Worm (Caenorhabditis elegans) whole organism, L4 larva: ENCODE data around the gene T10G3.1.

ENCODE experiments used
- F10B5.3 ChIP-seq: sonication (generic microtip); optimal IDR thresholded peaks from 2 replicates; lab custom pipeline; 2016; ENCODE audit warnings: mild to moderate bottlenecking, missing genetic modification characterization, missing compliant biosample characterization
- F37D6.2 ChIP-seq: sonication (generic microtip); optimal IDR thresholded peaks from 2 replicates; lab custom pipeline; 2016; ENCODE audit warnings: mild to moderate bottlenecking, missing genetic modification characterization, missing compliant biosample characterization
- F49E8.2 ChIP-seq: sonication (generic microtip); optimal IDR thresholded peaks from 2 replicates; lab custom pipeline; 2016; ENCODE audit warnings: missing compliant biosample characterization, mild to moderate bottlenecking, missing genetic modification characterization, borderline replicate concordance
- Y105C5A.15 ChIP-seq: fragments of 200-800 bp; sonication (Bioruptor generic); IDR thresholded peaks from 2 replicates; pipeline ENCODE4 v1.3.6; 2022; ENCODE audit warnings: missing genetic modification characterization, missing compliant biosample characterization
- Y48G9A.11 ChIP-seq: fragments of 200-800 bp; sonication (Bioruptor generic); IDR thresholded peaks from 2 replicates; pipeline ENCODE4 v1.3.6; 2022; ENCODE audit warnings: missing genetic modification reagents, missing genetic modification characterization, missing compliant biosample characterization
- Y5F2A.4 ChIP-seq: fragments of 200-800 bp; sonication (Bioruptor generic); optimal IDR thresholded peaks from 2 replicates; lab custom pipeline; 2018; ENCODE audit warnings: mild to moderate bottlenecking, missing genetic modification characterization, missing compliant biosample characterization
- Y75B8A.6 ChIP-seq: fragments of 200-800 bp; sonication (Bioruptor generic); IDR thresholded peaks from 2 replicates; pipeline ENCODE4 v1.3.6; 2022; ENCODE audit warnings: missing genetic modification reagents, missing genetic modification characterization, missing compliant biosample characterization
- aha-1 ChIP-seq: fragments of 150-350 bp; peaks from one replicate; lab custom pipeline; 2014; ENCODE audit warnings: missing biosample characterization, missing genetic modification characterization
- aly-2 ChIP-seq: sonication (generic microtip); optimal IDR thresholded peaks from 2 replicates; lab custom pipeline; 2018; ENCODE audit warnings: missing biosample characterization, missing genetic modification characterization
- arid-1 ChIP-seq: fragments of 200-800 bp; sonication (Bioruptor generic); conservative IDR thresholded peaks from 2 replicates; pipeline ENCODE4 v1.3.6; 2022; ENCODE audit warnings: missing genetic modification reagents, missing genetic modification characterization, missing compliant biosample characterization
- attf-4 ChIP-seq: sonication (generic microtip); optimal IDR thresholded peaks from 3 replicates; lab custom pipeline; 2017; ENCODE audit warnings: missing biosample characterization, missing genetic modification characterization
- ceh-44 ChIP-seq: fragments of 200-800 bp; sonication (Bioruptor generic); IDR thresholded peaks from 2 replicates; pipeline ENCODE4 v1.3.6; 2022; ENCODE audit warnings: missing genetic modification reagents, missing genetic modification characterization, missing compliant biosample characterization
- ceh-62 ChIP-seq: sonication (generic microtip); optimal IDR thresholded peaks from 2 replicates; lab custom pipeline; 2017; ENCODE audit warnings: missing biosample characterization, missing genetic modification characterization
- daf-12 ChIP-seq: fragments of 150-350 bp; optimal IDR thresholded peaks from 2 replicates; lab custom pipeline; 2014; ENCODE audit warnings: missing biosample characterization, missing genetic modification reagents, missing genetic modification characterization
- daf-16 ChIP-seq, 3 experiments: sonication (generic microtip); optimal IDR thresholded peaks; 2 replicates each; lab custom pipeline; 2016 to 2017; ENCODE audit warnings: missing genetic modification characterization in 3 of 3, missing genetic modification reagents in 3 of 3, mild to moderate bottlenecking in 2 of 3, missing compliant biosample characterization in 2 of 3, missing biosample characterization in 1 of 3, moderate library complexity in 1 of 3
- egl-43 ChIP-seq: fragments of 200-800 bp; sonication (Bioruptor generic); IDR thresholded peaks from 2 replicates; pipeline ENCODE4 v1.3.6; 2022; ENCODE audit warnings: missing genetic modification reagents, missing genetic modification characterization, missing compliant biosample characterization
- hlh-11 ChIP-seq: fragments of 200-800 bp; sonication (Bioruptor generic); optimal IDR thresholded peaks from 2 replicates; lab custom pipeline; 2018; ENCODE audit warnings: mild to moderate bottlenecking, missing genetic modification characterization, missing compliant biosample characterization
- lin-39 ChIP-seq: fragments of 150-350 bp; optimal IDR thresholded peaks from 2 replicates; lab custom pipeline; 2014; ENCODE audit warnings: missing biosample characterization, missing genetic modification reagents, missing genetic modification characterization
- lir-3 ChIP-seq: sonication (generic microtip); optimal IDR thresholded peaks from 2 replicates; lab custom pipeline; 2016; ENCODE audit warnings: mild to moderate bottlenecking, missing genetic modification characterization, missing compliant biosample characterization
- lsy-2 ChIP-seq, 2 experiments: fragments of 150-350 bp in 1 of 2; sonication (generic microtip) in 1 of 2; optimal IDR thresholded peaks; 2 replicates each; lab custom pipeline; 2014 to 2017; ENCODE audit warnings: missing biosample characterization in 2 of 2, missing genetic modification characterization in 2 of 2
- madf-9 ChIP-seq: fragments of 200-800 bp; sonication (Bioruptor generic); conservative IDR thresholded peaks from 2 replicates; pipeline ENCODE4 v1.3.6; 2022; ENCODE audit warnings: missing genetic modification reagents, missing genetic modification characterization, missing compliant biosample characterization
- mdl-1 ChIP-seq, 2 experiments: fragments of 150-350 bp in 1 of 2; sonication (generic microtip) in 1 of 2; optimal IDR thresholded peaks; 2 replicates each; lab custom pipeline; 2014 to 2017; ENCODE audit warnings: missing biosample characterization in 2 of 2, missing genetic modification characterization in 2 of 2
- mep-1 ChIP-seq: fragments of 150-350 bp; sonication (generic microtip); optimal IDR thresholded peaks from 3 replicates; lab custom pipeline; 2014; ENCODE audit warnings: missing biosample characterization, missing genetic modification characterization
- mes-2 ChIP-seq: sonication (generic microtip); optimal IDR thresholded peaks from 2 replicates; lab custom pipeline; 2016; ENCODE audit warnings: missing genotype, mild to moderate bottlenecking, missing genetic modification characterization, missing compliant biosample characterization; ENCODE audit not compliant: poor library complexity, severe bottlenecking
- mxl-2 ChIP-seq: fragments of 200-800 bp; sonication (Bioruptor generic); conservative IDR thresholded peaks from 2 replicates; pipeline ENCODE4 v1.3.6; 2022; ENCODE audit warnings: missing genetic modification reagents, missing genetic modification characterization, missing compliant biosample characterization
- mxl-3 ChIP-seq: fragments of 200-800 bp; sonication (Bioruptor generic); optimal IDR thresholded peaks from 2 replicates; lab custom pipeline; 2018; ENCODE audit warnings: mild to moderate bottlenecking, missing genetic modification characterization, missing compliant biosample characterization
- nhr-102 ChIP-seq: sonication (generic microtip); optimal IDR thresholded peaks from 2 replicates; lab custom pipeline; 2016; ENCODE audit warnings: mild to moderate bottlenecking, missing genetic modification characterization, moderate library complexity, missing compliant biosample characterization
- nhr-11 ChIP-seq: fragments of 150-350 bp; optimal IDR thresholded peaks from 2 replicates; lab custom pipeline; 2014; ENCODE audit warnings: missing biosample characterization, missing genetic modification characterization
- nhr-25 ChIP-seq: sonication (generic microtip); optimal IDR thresholded peaks from 2 replicates; lab custom pipeline; 2017; ENCODE audit warnings: missing genetic modification characterization, mild to moderate bottlenecking, missing compliant biosample characterization, antibody characterized with exemption, moderate library complexity, borderline replicate concordance; ENCODE audit not compliant: insufficient read depth
- nhr-28 ChIP-seq: fragments of 150-350 bp; optimal IDR thresholded peaks from 2 replicates; lab custom pipeline; 2014; ENCODE audit warnings: missing biosample characterization, missing genetic modification characterization
- nhr-48 ChIP-seq: sonication (generic microtip); optimal IDR thresholded peaks from 2 replicates; lab custom pipeline; 2016; ENCODE audit warnings: mild to moderate bottlenecking, missing genetic modification characterization, missing compliant biosample characterization
- nhr-76 ChIP-seq: fragments of 150-350 bp; optimal IDR thresholded peaks from 2 replicates; lab custom pipeline; 2014; ENCODE audit warnings: missing biosample characterization, missing genetic modification characterization
- nhr-77 ChIP-seq: fragments of 150-350 bp; optimal IDR thresholded peaks from 2 replicates; lab custom pipeline; 2014; ENCODE audit warnings: missing biosample characterization, missing genetic modification characterization
- pha-4 ChIP-seq, 2 experiments: fragments of 150-350 bp in 1 of 2; fragments of 200-800 bp in 1 of 2; sonication (Bioruptor generic) in 1 of 2; IDR thresholded peaks in 1 of 2; optimal IDR thresholded peaks in 1 of 2; 2 replicates each; pipeline versions ENCODE4 v1.3.6 to Lab custom; 2014 to 2022; ENCODE audit warnings: missing genetic modification characterization in 2 of 2, missing genetic modification reagents in 2 of 2, missing biosample characterization in 1 of 2, missing compliant biosample characterization in 1 of 2
- rbr-2 ChIP-seq: sonication (generic microtip); optimal IDR thresholded peaks from 2 replicates; lab custom pipeline; 2016; ENCODE audit warnings: missing genotype, missing genetic modification characterization, missing compliant biosample characterization
- sdz-12 ChIP-seq: fragments of 200-800 bp; sonication (Bioruptor generic); optimal IDR thresholded peaks from 2 replicates; lab custom pipeline; 2018; ENCODE audit warnings: mild to moderate bottlenecking, missing genetic modification characterization, missing compliant biosample characterization
- set-16 ChIP-seq: fragments of 200-800 bp; sonication (Bioruptor generic); IDR thresholded peaks from 2 replicates; pipeline ENCODE4 v1.3.6; 2022; ENCODE audit warnings: missing genetic modification reagents, missing genetic modification characterization, missing compliant biosample characterization
- snpc-1.2 ChIP-seq: fragments of 200-800 bp; sonication (Bioruptor generic); IDR thresholded peaks from 2 replicates; pipeline ENCODE4 v1.3.6; 2022; ENCODE audit warnings: missing genetic modification reagents, missing genetic modification characterization, missing compliant biosample characterization
- spr-1 ChIP-seq: sonication (generic microtip); optimal IDR thresholded peaks from 2 replicates; lab custom pipeline; 2016; ENCODE audit warnings: mild to moderate bottlenecking, missing genetic modification characterization, missing compliant biosample characterization
- spr-3 ChIP-seq: fragments of 200-800 bp; sonication (Bioruptor generic); optimal IDR thresholded peaks from 2 replicates; lab custom pipeline; 2018; ENCODE audit warnings: mild to moderate bottlenecking, missing genetic modification characterization, missing compliant biosample characterization
- tag-97 ChIP-seq: fragments of 200-800 bp; sonication (Bioruptor generic); IDR thresholded peaks from 2 replicates; pipeline ENCODE4 v1.3.6; 2022; ENCODE audit warnings: missing genetic modification characterization, missing compliant biosample characterization
- unc-130 ChIP-seq: sonication (generic microtip); optimal IDR thresholded peaks from 2 replicates; lab custom pipeline; 2016; ENCODE audit warnings: missing genetic modification reagents, missing genetic modification characterization, missing compliant biosample characterization
- unc-39 ChIP-seq: sonication (generic microtip); optimal IDR thresholded peaks from 2 replicates; lab custom pipeline; 2017; ENCODE audit warnings: missing biosample characterization, missing genetic modification characterization
- unc-62 ChIP-seq, 3 experiments: fragments of 150-350 bp in 1 of 3; sonication (generic microtip); optimal IDR thresholded peaks in 2 of 3; peaks in 1 of 3; 1 replicate in 1 of 3; 2 replicates in 2 of 3; lab custom pipeline; 2014 to 2017; ENCODE audit warnings: missing biosample characterization in 3 of 3, missing genetic modification characterization in 3 of 3, missing genetic modification reagents in 3 of 3, missing genotype in 1 of 3
- vab-7 ChIP-seq: fragments of 200-800 bp; sonication (Bioruptor generic); IDR thresholded peaks from 2 replicates; pipeline ENCODE4 v1.3.6; 2022; ENCODE audit warnings: missing genetic modification reagents, missing genetic modification characterization, missing compliant biosample characterization
- zip-11 ChIP-seq: fragments of 200-800 bp; sonication (Bioruptor generic); IDR thresholded peaks from 2 replicates; pipeline ENCODE4 v1.3.6; 2022; ENCODE audit warnings: missing genetic modification characterization, missing compliant biosample characterization
- ztf-11 ChIP-seq: fragments of 150-350 bp; optimal IDR thresholded peaks from 2 replicates; lab custom pipeline; 2014; ENCODE audit warnings: missing biosample characterization, missing genetic modification characterization

Gene T10G3.1

DNA sequence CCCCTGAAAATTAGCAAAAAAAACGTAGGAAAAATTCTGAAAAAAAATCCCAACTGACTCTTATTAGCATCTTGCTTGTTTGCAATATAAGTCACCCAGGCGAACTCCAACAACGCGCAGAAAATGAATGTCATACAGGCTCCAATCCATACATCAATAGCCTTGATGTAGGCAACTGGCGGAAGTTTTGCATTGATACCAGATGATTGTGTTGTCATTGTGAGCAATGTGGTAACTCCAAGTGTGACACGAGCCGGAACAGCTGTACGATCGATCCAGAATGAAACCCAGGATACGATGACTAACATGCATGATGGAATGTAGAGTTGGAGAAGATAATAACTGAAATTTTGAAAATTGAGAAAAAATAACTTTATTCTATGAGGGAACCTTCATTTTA, 25.7 kb upstream of the T10G3.1 start:
- TF ChIP-seq unc-62 (GFP tag; optimal IDR thresholded peaks at IDR 0.05 in 1 of 2; lab: Kevin White, UChicago), result peak in 1 of 2 experiments; percentile 95
- TF ChIP-seq unc-62 (tag; optimal IDR thresholded peaks at IDR 0.05; lab: Kevin White, UChicago), result no peak
- TF ChIP-seq aly-2 (tag; lab: Kevin White, UChicago), result no peak
- TF ChIP-seq snpc-1.2 (GFP tag; lab: Robert Waterston, UW), result no peak
- TF ChIP-seq lin-39 (tag; lab: Kevin White, UChicago), result no peak
- no peak for TF ChIP-seq unc-130

DNA sequence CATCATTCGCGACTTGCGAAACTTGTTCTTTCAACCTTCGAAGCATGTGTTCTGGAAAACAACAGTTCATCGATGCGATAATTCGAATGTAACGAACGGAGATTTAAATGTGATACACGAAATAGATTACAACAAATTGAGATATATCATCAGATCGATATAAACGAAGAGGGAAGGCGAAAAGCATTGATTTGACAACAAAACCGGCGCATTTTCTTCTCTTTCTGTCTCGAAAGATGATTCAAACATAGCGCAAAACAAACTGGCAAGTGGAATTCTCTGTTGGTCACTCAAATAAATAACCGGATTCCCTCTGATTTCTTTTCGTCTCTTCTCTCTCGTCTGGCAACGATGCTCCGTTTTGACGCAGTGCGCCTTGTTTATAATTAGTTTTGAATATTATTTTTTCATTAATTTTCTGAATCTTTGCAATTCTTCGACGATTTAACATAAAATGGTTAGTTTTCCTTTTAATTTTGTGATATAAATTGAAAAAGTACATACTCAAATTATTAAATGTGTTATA, 23.9 kb upstream of the T10G3.1 start, which contains the start of the genes eea-1 and gut-2:
Gene eea-1 (minus strand): TSS at position 51 of the 526 bp plus-strand sequence.
Gene gut-2 (plus strand): TSS at position 369 of the 526 bp plus-strand sequence.
- TF ChIP-seq zip-11 (GFP tag; lab: Robert Waterston, UW) (no peak), hlh-11 (tag; lab: Kevin White, UChicago) (peak; percentile 54), lir-3 (no peak), nhr-28 (tag; lab: Kevin White, UChicago) (peak; percentile 47), sdz-12 (GFP tag; lab: Kevin White, UChicago) (no peak), F49E8.2 (no peak), rbr-2 (tag; lab: Kevin White, UChicago) (peak; percentile 36), mxl-3 (peak; percentile 3), snpc-1.2 (GFP tag; lab: Robert Waterston, UW) (no peak), unc-130 (no peak), nhr-76 (tag; lab: Kevin White, UChicago) (no peak), set-16 (GFP tag; lab: Robert Waterston, UW) (no peak), vab-7 (GFP tag; lab: Robert Waterston, UW) (no peak), mes-2 (tag; lab: Kevin White, UChicago) (peak; percentile 88), spr-1 (tag; lab: Kevin White, UChicago) (no peak), daf-12 (no peak), ceh-62 (tag; lab: Kevin White, UChicago) (no peak), arid-1 (GFP tag; lab: Robert Waterston, UW) (no peak), pha-4 (GFP tag; IDR thresholded peaks at IDR 0.05; lab: Robert Waterston, UW) (no peak), pha-4 (tag; optimal IDR thresholded peaks at IDR 0.05; lab: Kevin White, UChicago) (no peak), ztf-11 (tag; lab: Kevin White, UChicago) (no peak), Y75B8A.6 (GFP tag; lab: Robert Waterston, UW) (no peak), spr-3 (no peak), mxl-2 (GFP tag; lab: Robert Waterston, UW) (no peak), nhr-11 (tag; lab: Kevin White, UChicago) (no peak), F10B5.3 (tag; lab: Kevin White, UChicago) (no peak), ceh-44 (GFP tag; lab: Robert Waterston, UW) (no peak), nhr-48 (tag; lab: Kevin White, UChicago) (no peak), aha-1 (tag; lab: Kevin White, UChicago) (peak; percentile 49), Y105C5A.15 (GFP tag; lab: Robert Waterston, UW) (no peak), egl-43 (GFP tag; lab: Robert Waterston, UW) (no peak), mep-1 (tag; lab: Kevin White, UChicago) (peak; percentile 67), lsy-2 (tag; optimal IDR thresholded peaks at IDR 0.05; lab: Kevin White, UChicago) (peak in 1 of 2 experiments; percentile 73), Y48G9A.11 (GFP tag; lab: Robert Waterston, UW) (peak; percentile 98), mdl-1 (tag; optimal IDR thresholded peaks at IDR 0.05; lab: Kevin White, UChicago) (peak in 1 of 2 experiments; percentile 8), madf-9 (no peak), nhr-102 (tag; lab: Kevin White, UChicago) (no peak), nhr-77 (tag; lab: Kevin White, UChicago) (no peak), F37D6.2 (no peak), attf-4 (tag; lab: Kevin White, UChicago) (no peak), unc-39 (tag; lab: Kevin White, UChicago) (no peak), nhr-25 (tag; lab: Kevin White, UChicago) (no peak), Y5F2A.4 (no peak), unc-62 (GFP tag; optimal IDR thresholded peaks at IDR 0.05 in 1 of 2; lab: Kevin White, UChicago) (peak in 1 of 2 experiments; percentile 96), unc-62 (tag; optimal IDR thresholded peaks at IDR 0.05; lab: Kevin White, UChicago) (no peak), daf-16 (GFP tag; optimal IDR thresholded peaks at IDR 0.05; lab: Kevin White, UChicago) (no peak), daf-16 (tag; optimal IDR thresholded peaks at IDR 0.05; lab: Kevin White, UChicago) (no peak), tag-97 (GFP tag; lab: Robert Waterston, UW) (no peak)
